Worm (Caenorhabditis elegans): ENCODE results near the gene snf-9.
"Not testable (repeated sequence)": the region's sequence is repeated elsewhere in the genome, so short reads cannot be mapped to it uniquely, and the experiment has no call there.

Gene snf-9

ce11 chrIV:17278861-17279591, 32.9 kb upstream of the snf-9 start, which contains the start of gene hsp-1:
Gene hsp-1, plus strand, starts transcription at chrIV:17278959.
- TF ChIP-seq unc-62 (GFP tag; optimal IDR thresholded peaks at IDR 0.05): no peak

- TF ChIP-seq unc-62 (GFP tag; optimal IDR thresholded peaks at IDR 0.05): no peak
These were observed 32.1 kb upstream of the snf-9 start for ce11 chrIV:17279592-17280440.

ce11 chrIV:17280441-17280939, 31.5 kb upstream of the snf-9 start:
- TF ChIP-seq unc-62 (GFP tag; optimal IDR thresholded peaks at IDR 0.05): no peak

- TF ChIP-seq unc-62 (GFP tag; optimal IDR thresholded peaks at IDR 0.05): no peak
These were observed 30.6 kb upstream of the snf-9 start for ce11 chrIV:17281060-17282021.

- TF ChIP-seq unc-62 (GFP tag; optimal IDR thresholded peaks at IDR 0.05): no peak
These were observed 27.8 kb upstream of the snf-9 start, which contains the start of gene nra-1 for ce11 chrIV:17284099-17284498. Gene nra-1, minus strand, starts transcription at chrIV:17284199.

- no peak for TF ChIP-seq unc-62 (GFP tag; optimal IDR thresholded peaks at IDR 0.05)
These were observed 26.7 kb upstream of the snf-9 start for ce11 chrIV:17285263-17285662.

ce11 chrIV:17287908-17288675, 23.9 kb upstream of the snf-9 start, which contains the start of gene zipt-7.1:
Gene zipt-7.1, minus strand, starts transcription at chrIV:17288139.
- no peak for TF ChIP-seq unc-62 (GFP tag; optimal IDR thresholded peaks at IDR 0.05)

ce11 chrIV:17291629-17292199, 20.2 kb upstream of the snf-9 start, which contains the start of the genes T28F3.11 and slc-17.4:
Gene T28F3.11, minus strand, starts transcription at chrIV:17291679.
Gene slc-17.4, minus strand, starts transcription at chrIV:17291733.
- TF ChIP-seq unc-62 (GFP tag; optimal IDR thresholded peaks at IDR 0.05): no peak

- no peak for TF ChIP-seq unc-62 (GFP tag; optimal IDR thresholded peaks at IDR 0.05)
These were observed 19.6 kb upstream of the snf-9 start for ce11 chrIV:17292350-17292749.

ce11 chrIV:17293068-17293467, 18.9 kb upstream of the snf-9 start:
- no peak for TF ChIP-seq unc-62 (GFP tag; optimal IDR thresholded peaks at IDR 0.05)

- TF ChIP-seq unc-62 (GFP tag; optimal IDR thresholded peaks at IDR 0.05): no peak
These were observed 18.3 kb upstream of the snf-9 start for ce11 chrIV:17293679-17294078.

- no peak for TF ChIP-seq unc-62 (GFP tag; optimal IDR thresholded peaks at IDR 0.05)
These were observed 17.5 kb upstream of the snf-9 start, which contains the start of gene T28F3.5 for ce11 chrIV:17294489-17294888. Gene T28F3.5, plus strand, starts transcription at chrIV:17294789.

- no peak for TF ChIP-seq unc-62 (GFP tag; optimal IDR thresholded peaks at IDR 0.05)
These were observed 10.0 kb upstream of the snf-9 start, which contains the start of gene ifta-2 for ce11 chrIV:17301933-17302332. Gene ifta-2, minus strand, starts transcription at chrIV:17302033.

ce11 chrIV:17307223-17307622, 4.7 kb upstream of the snf-9 start, which contains the start of gene T28F3.8:
Gene T28F3.8, minus strand, starts transcription at chrIV:17307323.
- not testable (repeated sequence) for TF ChIP-seq unc-62 (GFP tag; optimal IDR thresholded peaks at IDR 0.05)

Data from whole organism, dauer.